Worm (Caenorhabditis elegans): ENCODE results near the gene C05D9.7.

- TF ChIP-seq blmp-1 (tag; optimal IDR thresholded peaks at IDR 0.05; ENCODE audit: insufficient read depth) (no peak), ceh-82 (tag; optimal IDR thresholded peaks at IDR 0.05) (no peak), lin-11 (tag; optimal IDR thresholded peaks at IDR 0.05) (no peak), ztf-1 (GFP tag; conservative IDR thresholded peaks at IDR 0.05) (no peak), ztf-11 (tag; optimal IDR thresholded peaks at IDR 0.05) (no peak), aly-2 (tag; optimal IDR thresholded peaks at IDR 0.05) (no peak), fos-1 (tag; optimal IDR thresholded peaks at IDR 0.05) (no peak), skn-1 (tag; optimal IDR thresholded peaks at IDR 0.05) (no peak), nhr-6 (tag; optimal IDR thresholded peaks at IDR 0.05) (no peak), ama-1 (optimal IDR thresholded peaks at IDR 0.05) (no peak)
Observed at ce11 chrX:1088048-1088447, 31.2 kb downstream of the C05D9.7 start, which contains the start of gene rei-2.

Measured in whole organism, L2 larva.